Worm (Caenorhabditis elegans) whole organism, young adult: ENCODE results near the gene srw-115.

Experiments
- D2030.7 ChIP-seq: fragments of 200-800 bp; sonication (Bioruptor generic); IDR thresholded peaks from 2 replicates; pipeline ENCODE4 v1.3.6; 2022; ENCODE audit warnings: missing genetic modification reagents, missing genetic modification characterization, missing compliant biosample characterization
- F49E8.2 ChIP-seq: sonication (generic microtip); optimal IDR thresholded peaks from 3 replicates; lab custom pipeline; 2017; ENCODE audit warnings: missing genetic modification characterization, mild to moderate bottlenecking, missing compliant biosample characterization, antibody characterized with exemption, moderate library complexity; ENCODE audit not compliant: insufficient read depth
- K12H6.12 ChIP-seq: fragments of 200-800 bp; sonication (Bioruptor generic); optimal IDR thresholded peaks from 2 replicates; lab custom pipeline; 2018; ENCODE audit warnings: mild to moderate bottlenecking, missing genetic modification characterization, missing compliant biosample characterization
- Y53G8AR.9 ChIP-seq: fragments of 200-800 bp; sonication (Bioruptor generic); conservative IDR thresholded peaks from 2 replicates; pipeline ENCODE4 v1.3.6; 2022; ENCODE audit warnings: missing genetic modification reagents, missing genetic modification characterization, missing compliant biosample characterization
- attf-6 ChIP-seq: fragments of 200-800 bp; sonication (Bioruptor generic); IDR thresholded peaks from 2 replicates; pipeline ENCODE4 v1.3.6; 2022; ENCODE audit warnings: missing genetic modification reagents, missing genetic modification characterization, missing compliant biosample characterization
- dox-1 ChIP-seq: fragments of 200-800 bp; sonication (Bioruptor generic); IDR thresholded peaks from 2 replicates; pipeline ENCODE4 v1.3.6; 2022; ENCODE audit warnings: missing genetic modification reagents, missing genetic modification characterization, missing compliant biosample characterization
- dpff-1 ChIP-seq: sonication (generic microtip); optimal IDR thresholded peaks from 2 replicates; lab custom pipeline; 2017; ENCODE audit warnings: mild to moderate bottlenecking, missing genetic modification characterization, missing compliant biosample characterization
- ets-4 ChIP-seq: fragments of 200-800 bp; sonication (Bioruptor generic); optimal IDR thresholded peaks from 2 replicates; lab custom pipeline; 2018; ENCODE audit warnings: mild to moderate bottlenecking, missing genetic modification characterization, missing compliant biosample characterization
- let-607 ChIP-seq, 2 experiments: fragments of 200-800 bp in 1 of 2; sonication (Bioruptor generic) in 1 of 2; sonication (generic microtip) in 1 of 2; optimal IDR thresholded peaks; 2 replicates each; lab custom pipeline; 2016 to 2018; ENCODE audit warnings: mild to moderate bottlenecking in 2 of 2, missing compliant biosample characterization in 2 of 2, missing genetic modification characterization in 2 of 2, moderate library complexity in 2 of 2, missing genotype in 1 of 2
- lsl-1 ChIP-seq: fragments of 200-800 bp; sonication (Bioruptor generic); optimal IDR thresholded peaks from 2 replicates; lab custom pipeline; 2018; ENCODE audit warnings: mild to moderate bottlenecking, missing genetic modification characterization, moderate library complexity, missing compliant biosample characterization
- sea-2 ChIP-seq: fragments of 200-800 bp; sonication (Bioruptor generic); IDR thresholded peaks from 2 replicates; pipeline ENCODE4 v1.3.6; 2022; ENCODE audit warnings: missing genetic modification characterization, missing compliant biosample characterization
- xnd-1 ChIP-seq: sonication (generic microtip); optimal IDR thresholded peaks from 2 replicates; lab custom pipeline; 2016; ENCODE audit warnings: missing genotype, missing genetic modification reagents, missing genetic modification characterization, missing compliant biosample characterization
- ztf-18 ChIP-seq: sonication (generic microtip); optimal IDR thresholded peaks from 2 replicates; lab custom pipeline; 2016; ENCODE audit warnings: missing genotype, mild to moderate bottlenecking, missing genetic modification characterization, missing compliant biosample characterization

DNA sequence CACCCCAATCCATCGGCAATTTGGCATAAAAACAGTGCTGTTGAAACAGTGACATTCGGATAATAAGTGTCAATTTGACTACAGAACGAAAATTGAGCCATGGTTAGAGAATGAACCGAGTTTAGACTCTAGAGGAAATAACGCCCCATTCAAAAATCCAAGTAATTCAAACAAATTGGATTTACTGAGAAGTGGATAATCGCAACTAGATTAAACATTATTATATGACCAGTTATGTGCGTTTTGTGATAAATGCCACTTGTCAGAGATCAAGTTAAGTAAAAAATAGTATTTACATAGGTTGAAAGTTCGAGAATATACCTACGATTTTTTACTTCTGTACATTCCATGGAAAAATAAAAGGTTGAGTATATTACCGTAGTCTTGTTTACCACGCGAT is 8.4 kb downstream of the srw-115 start, which contains the start of gene srw-139:
- TF ChIP-seq lsl-1 (GFP tag; lab: Kevin White, UChicago) (no peak), ets-4 (GFP tag; lab: Kevin White, UChicago) (no peak), K12H6.12 (tag; lab: Kevin White, UChicago) (no peak), ztf-18 (tag; lab: Kevin White, UChicago) (no peak), dpff-1 (tag; lab: Kevin White, UChicago) (no peak), sea-2 (GFP tag; lab: Robert Waterston, UW) (no peak), Y53G8AR.9 (no peak), dox-1 (GFP tag; lab: Robert Waterston, UW) (no peak), attf-6 (GFP tag; lab: Robert Waterston, UW) (no peak), xnd-1 (tag; lab: Kevin White, UChicago) (no peak), D2030.7 (GFP tag; lab: Robert Waterston, UW) (no peak), F49E8.2 (no peak), let-607 (tag; optimal IDR thresholded peaks at IDR 0.05; lab: Kevin White, UChicago) (no peak)
